Fruit fly (Drosophila melanogaster): ENCODE measurements around the gene CG34348.

- TF ChIP-seq CG7101 (tag; optimal IDR thresholded peaks at IDR 0.05) (no peak), Hr96 (GFP tag; optimal IDR thresholded peaks at IDR 0.05) (no peak), CG33017 (tag; optimal IDR thresholded peaks at IDR 0.05) (no peak), cic (GFP tag; optimal IDR thresholded peaks at IDR 0.05) (no peak), CG7045 (GFP tag; optimal IDR thresholded peaks at IDR 0.05) (no peak), ovo (GFP tag; optimal IDR thresholded peaks at IDR 0.05) (no peak), bab1 (GFP tag; optimal IDR thresholded peaks at IDR 0.05) (no peak), toe (GFP tag; optimal IDR thresholded peaks at IDR 0.05) (no peak), CG5204 (GFP tag; optimal IDR thresholded peaks at IDR 0.05) (no peak), cnc (optimal IDR thresholded peaks at IDR 0.05) (no peak), tj (GFP tag; optimal IDR thresholded peaks at IDR 0.05) (no peak), CG14711 (tag; optimal IDR thresholded peaks at IDR 0.05) (no peak), kay (GFP tag; ENCODE audit: borderline replicate concordance) (no peak), Clk (GFP tag; optimal IDR thresholded peaks at IDR 0.05) (no peak)
Observed at dm6 chrX:11342771-11343170, 3.1 kb downstream of the CG34348 start.

Data from whole organism, adult.